Worm (Caenorhabditis elegans): ENCODE results near the gene utp-20.

utp-20 gene

ce11 chrII:6489711-6490184, 46.4 kb upstream of the utp-20 start, which contains the start of the genes snr-3 and rsp-5 (continued):
- TF ChIP-seq R02D3.7 (tag; optimal IDR thresholded peaks at IDR 0.05) (no peak), nhr-6 (tag; optimal IDR thresholded peaks at IDR 0.05) (peak; percentile 83), nhr-237 (tag; optimal IDR thresholded peaks at IDR 0.05) (no peak), dve-1 (tag; optimal IDR thresholded peaks at IDR 0.05; ENCODE audit: insufficient read depth) (peak; percentile 73), egl-43 (GFP tag; IDR thresholded peaks at IDR 0.05) (no peak), fkh-10 (GFP tag; optimal IDR thresholded peaks at IDR 0.05) (peak; percentile 7), sdz-12 (GFP tag; optimal IDR thresholded peaks at IDR 0.05) (no peak), jun-1 (tag; optimal IDR thresholded peaks at IDR 0.05) (no peak), ceh-62 (tag; optimal IDR thresholded peaks at IDR 0.05) (no peak), ctbp-1 (GFP tag; IDR thresholded peaks at IDR 0.05) (no peak), unc-130 (GFP tag; optimal IDR thresholded peaks at IDR 0.05) (peak; percentile 23), daf-8 (GFP tag; IDR thresholded peaks at IDR 0.05) (no peak), hif-1 (tag; optimal IDR thresholded peaks at IDR 0.05) (peak in 1 of 2 experiments; percentile 50), pha-4 (GFP tag; IDR thresholded peaks at IDR 0.05) (no peak), pha-4 (tag; optimal IDR thresholded peaks at IDR 0.05) (peak; percentile 91), lsy-2 (tag; optimal IDR thresholded peaks at IDR 0.05) (peak; percentile 92 to 99), nhr-111 (GFP tag; optimal IDR thresholded peaks at IDR 0.05) (no peak), hmg-1.1 (GFP tag; IDR thresholded peaks at IDR 0.05) (peak; percentile 47; the same call in 1 of the 2 replicates), lin-38 (GFP tag; IDR thresholded peaks at IDR 0.05) (peak; percentile 72), T20F7.1 (GFP tag; optimal IDR thresholded peaks at IDR 0.05) (no peak), duxl-1 (tag; optimal IDR thresholded peaks at IDR 0.05; ENCODE audit: poor library complexity) (peak; percentile 24), snpc-4 (tag; optimal IDR thresholded peaks at IDR 0.05) (no peak)

- peak; percentile 81 for TF ChIP-seq F49E8.2 (tag; optimal IDR thresholded peaks at IDR 0.05; ENCODE audit: borderline replicate concordance)
- TF ChIP-seq lim-7 (GFP tag; IDR thresholded peaks at IDR 0.05): peak; percentile 48; the same call in 1 of the 2 replicates
- peak; percentile 8 for TF ChIP-seq Y5F2A.4 (GFP tag; optimal IDR thresholded peaks at IDR 0.05)
- no peak for TF ChIP-seq saeg-2 (GFP tag; IDR thresholded peaks at IDR 0.05)
- peak; percentile 68; the same call in 1 of the 2 replicates for TF ChIP-seq arid-1 (GFP tag; conservative IDR thresholded peaks at IDR 0.05)
- 0 out of 2 replicates have a peak, but pooled peaks have one; percentile 11 for TF ChIP-seq tra-1 (GFP tag; IDR thresholded peaks at IDR 0.05)
- TF ChIP-seq nhr-77 (tag; optimal IDR thresholded peaks at IDR 0.05): no peak
- TF ChIP-seq Y48G9A.11 (GFP tag; IDR thresholded peaks at IDR 0.05): peak; percentile 56; the same call in 1 of the 2 replicates
- TF ChIP-seq pha-4 (GFP tag; IDR thresholded peaks at IDR 0.05): peak; percentile 60; the same call in 1 of the 2 replicates
- no peak for TF ChIP-seq pha-4 (tag; optimal IDR thresholded peaks at IDR 0.05)
- peak; percentile 63 for TF ChIP-seq snpc-1.2 (GFP tag; IDR thresholded peaks at IDR 0.05)
- peak; percentile 72 for TF ChIP-seq lin-38 (GFP tag; IDR thresholded peaks at IDR 0.05)
- TF ChIP-seq dmd-8 (GFP tag; IDR thresholded peaks at IDR 0.05): peak; percentile 37; the same call in 1 of the 2 replicates
- TF ChIP-seq lin-39 (tag; optimal IDR thresholded peaks at IDR 0.05): no peak
- TF ChIP-seq madf-5 (GFP tag; IDR thresholded peaks at IDR 0.05): 0 out of 4 replicates have a peak, but pooled peaks of 1 of the 2 experiments have one; percentile 19
- TF ChIP-seq unc-130 (GFP tag; optimal IDR thresholded peaks at IDR 0.05): peak; percentile 80
Observed at ce11 chrII:6491187-6491586, 45.0 kb upstream of the utp-20 start.

- TF ChIP-seq dpl-1 (GFP tag; optimal IDR thresholded peaks at IDR 0.05) (peak; percentile 44), hif-1 (tag; optimal IDR thresholded peaks at IDR 0.05) (peak in 1 of 2 experiments; percentile 58), Y105C5A.15 (GFP tag; IDR thresholded peaks at IDR 0.05) (no peak), unc-62 (GFP tag; optimal IDR thresholded peaks at IDR 0.05 in 1 of 2) (peak in 1 of 2 experiments; percentile 48), unc-62 (tag; optimal IDR thresholded peaks at IDR 0.05) (no peak), mdl-1 (tag; optimal IDR thresholded peaks at IDR 0.05) (peak in 1 of 2 experiments; percentile 27), nhr-11 (tag; optimal IDR thresholded peaks at IDR 0.05) (peak; percentile 49), dmd-6 (GFP tag; IDR thresholded peaks at IDR 0.05) (peak; percentile 28; the same call in 1 of the 2 replicates), hmg-1.1 (GFP tag; IDR thresholded peaks at IDR 0.05) (peak; percentile 81), mep-1 (tag; optimal IDR thresholded peaks at IDR 0.05) (peak; percentile 85), snpc-4 (tag; optimal IDR thresholded peaks at IDR 0.05) (peak; percentile 65), mes-2 (tag; optimal IDR thresholded peaks at IDR 0.05; ENCODE audit: poor library complexity, severe bottlenecking) (peak; percentile 61), nhr-25 (tag; optimal IDR thresholded peaks at IDR 0.05; ENCODE audit: borderline replicate concordance, insufficient read depth) (no peak), daf-19 (GFP tag; conservative IDR thresholded peaks at IDR 0.05) (no peak), R02D3.7 (tag; optimal IDR thresholded peaks at IDR 0.05) (no peak), lin-38 (GFP tag; IDR thresholded peaks at IDR 0.05) (peak; percentile 44), aha-1 (tag) (peak; percentile 73)
Observed at ce11 chrII:6491817-6492452, 44.2 kb upstream of the utp-20 start, which contains the start of the genes T28D9.11 and T28D9.1. Gene T28D9.11 (minus strand): TSS chrII:6491993. Gene T28D9.1 (plus strand): TSS chrII:6492402.
